Fruit fly (Drosophila melanogaster): Measurements from ENCODE around the gene exex.

dm6 chr3L:7915808-7916619, 32.0 kb upstream of the exex start:
- TF ChIP-seq rib (GFP tag; IDR thresholded peaks at IDR 0.05) (no peak), Dip2 (GFP tag; IDR thresholded peaks at IDR 0.05) (no peak), CG12219 (GFP tag; optimal IDR thresholded peaks at IDR 0.05) (no peak), prd (optimal IDR thresholded peaks at IDR 0.05) (no peak), prd (GFP tag; IDR thresholded peaks at IDR 0.05) (no peak)

Measured in whole organism, embryonic.